Worm (Caenorhabditis elegans): Measurements from ENCODE around the gene fbxb-99.

DNA sequence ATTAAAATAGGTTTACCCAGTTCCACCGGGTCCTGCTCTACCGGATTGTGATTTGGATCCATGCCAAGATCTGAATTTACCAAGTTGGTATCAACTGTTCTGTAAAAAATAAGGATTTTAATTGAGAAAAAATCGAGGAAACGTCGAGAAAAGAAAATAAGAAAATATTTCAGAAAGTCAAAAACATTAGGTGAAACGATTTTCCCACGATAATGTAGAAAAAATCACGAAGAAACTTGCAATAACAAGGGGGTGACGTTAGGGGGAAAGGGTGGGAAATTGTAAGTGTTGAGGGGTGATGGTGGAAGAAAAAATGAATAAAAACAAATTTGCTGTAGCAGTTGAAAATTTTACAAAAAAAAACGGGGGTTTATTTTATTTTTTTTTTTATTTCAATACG lies 20.1 kb downstream of the fbxb-99 start, which contains the start of gene T24E12.10:
- TF ChIP-seq pqm-1 (tag; optimal IDR thresholded peaks at IDR 0.05), result no peak
- TF ChIP-seq ama-1 (optimal IDR thresholded peaks at IDR 0.05), result no peak
- no peak for TF ChIP-seq lsy-12 (tag; optimal IDR thresholded peaks at IDR 0.05)
- TF ChIP-seq R02D3.7 (tag; optimal IDR thresholded peaks at IDR 0.05), result no peak
- no peak for TF ChIP-seq unc-62 (GFP tag; optimal IDR thresholded peaks at IDR 0.05)
- TF ChIP-seq ZK546.5 (tag; optimal IDR thresholded peaks at IDR 0.05), result no peak
- no peak for TF ChIP-seq nhr-237 (tag; optimal IDR thresholded peaks at IDR 0.05)
- no peak for TF ChIP-seq elt-2 (tag; optimal IDR thresholded peaks at IDR 0.05)
- TF ChIP-seq snpc-4 (tag; optimal IDR thresholded peaks at IDR 0.05), result no peak
- TF ChIP-seq skn-1 (tag; optimal IDR thresholded peaks at IDR 0.05), result no peak
- TF ChIP-seq lin-39 (tag; optimal IDR thresholded peaks at IDR 0.05), result no peak
- no peak for TF ChIP-seq ztf-11 (tag; optimal IDR thresholded peaks at IDR 0.05)
- TF ChIP-seq elt-3 (tag; optimal IDR thresholded peaks at IDR 0.05), result no peak
- no peak for TF ChIP-seq ceh-82 (tag; optimal IDR thresholded peaks at IDR 0.05)
